Worm (Caenorhabditis elegans): Measurements from ENCODE around the gene srw-4.

The srw-4 gene

DNA sequence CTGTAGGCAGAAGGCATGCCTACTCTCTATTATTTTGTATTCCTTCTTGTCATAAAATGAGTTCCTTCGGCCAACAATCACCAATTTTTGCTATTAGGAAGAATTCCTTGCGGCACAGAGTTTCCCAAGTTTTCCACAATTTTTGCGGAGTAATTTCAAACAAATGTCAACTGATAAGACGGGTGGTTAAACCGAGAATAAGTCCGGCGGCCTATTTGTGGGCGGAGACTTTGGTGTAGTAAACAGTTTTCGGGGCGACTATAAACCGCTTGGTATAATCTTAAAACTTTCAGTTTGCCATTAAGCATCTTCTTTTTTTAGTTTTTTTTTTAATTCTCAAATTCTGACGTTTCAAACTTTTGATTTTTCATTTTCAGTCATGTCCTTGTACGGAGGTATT lies 7.6 kb downstream of the srw-4 start, which contains the start of gene ifc-1:
ifc-1 (plus strand) TSS at position 378 of the 400 bp plus-strand sequence.
- TF ChIP-seq dmd-6 (GFP tag; IDR thresholded peaks at IDR 0.05) (peak; percentile 46), daf-16 (GFP tag; optimal IDR thresholded peaks at IDR 0.05) (no peak), daf-16 (tag; optimal IDR thresholded peaks at IDR 0.05) (peak; percentile 76), nhr-77 (tag; optimal IDR thresholded peaks at IDR 0.05) (no peak), hlh-11 (tag; optimal IDR thresholded peaks at IDR 0.05) (peak; percentile 13), egl-27 (tag; optimal IDR thresholded peaks at IDR 0.05) (no peak), lin-38 (GFP tag; IDR thresholded peaks at IDR 0.05) (no peak), arid-1 (GFP tag; conservative IDR thresholded peaks at IDR 0.05) (no peak), php-3 (GFP tag; IDR thresholded peaks at IDR 0.05) (no peak), nhr-28 (tag; optimal IDR thresholded peaks at IDR 0.05) (peak; percentile 52), dve-1 (tag; optimal IDR thresholded peaks at IDR 0.05; ENCODE audit: insufficient read depth) (peak; percentile 33), ZK337.2 (GFP tag; IDR thresholded peaks at IDR 0.05) (no peak)

ce11 chrV:2880356-2880755 lies 8.2 kb downstream of the srw-4 start:
- peak; percentile 66 for TF ChIP-seq dmd-6 (GFP tag; IDR thresholded peaks at IDR 0.05)
- TF ChIP-seq aha-1 (tag), result no peak
- peak; percentile 74 for TF ChIP-seq pqm-1 (tag; optimal IDR thresholded peaks at IDR 0.05)
- no peak for TF ChIP-seq duxl-1 (tag; optimal IDR thresholded peaks at IDR 0.05; ENCODE audit: poor library complexity)
- TF ChIP-seq Y105C5A.15 (GFP tag; IDR thresholded peaks at IDR 0.05), result no peak
- no peak for TF ChIP-seq zag-1 (tag; optimal IDR thresholded peaks at IDR 0.05)
- peak; percentile 17 for TF ChIP-seq nhr-77 (tag; optimal IDR thresholded peaks at IDR 0.05)
- TF ChIP-seq php-3 (GFP tag; IDR thresholded peaks at IDR 0.05), result peak; percentile 75
- peak in 1 of 2 experiments; percentile 70 for TF ChIP-seq unc-62 (GFP tag; optimal IDR thresholded peaks at IDR 0.05 in 1 of 2)
- no peak for TF ChIP-seq unc-62 (tag; optimal IDR thresholded peaks at IDR 0.05)
- no peak for TF ChIP-seq fos-1 (tag; optimal IDR thresholded peaks at IDR 0.05)
- TF ChIP-seq saeg-2 (GFP tag; IDR thresholded peaks at IDR 0.05), result no peak
- peak; percentile 47 for TF ChIP-seq dve-1 (tag; optimal IDR thresholded peaks at IDR 0.05; ENCODE audit: insufficient read depth)
- no peak for TF ChIP-seq nhr-76 (tag; optimal IDR thresholded peaks at IDR 0.05)
- TF ChIP-seq F44E2.7 (GFP tag; IDR thresholded peaks at IDR 0.05), result no peak
- TF ChIP-seq mep-1 (tag; optimal IDR thresholded peaks at IDR 0.05), result no peak
- no peak for TF ChIP-seq daf-16 (GFP tag; optimal IDR thresholded peaks at IDR 0.05)
- peak; percentile 31 for TF ChIP-seq daf-16 (tag; optimal IDR thresholded peaks at IDR 0.05)
- TF ChIP-seq nhr-28 (tag; optimal IDR thresholded peaks at IDR 0.05), result peak; percentile 86

DNA sequence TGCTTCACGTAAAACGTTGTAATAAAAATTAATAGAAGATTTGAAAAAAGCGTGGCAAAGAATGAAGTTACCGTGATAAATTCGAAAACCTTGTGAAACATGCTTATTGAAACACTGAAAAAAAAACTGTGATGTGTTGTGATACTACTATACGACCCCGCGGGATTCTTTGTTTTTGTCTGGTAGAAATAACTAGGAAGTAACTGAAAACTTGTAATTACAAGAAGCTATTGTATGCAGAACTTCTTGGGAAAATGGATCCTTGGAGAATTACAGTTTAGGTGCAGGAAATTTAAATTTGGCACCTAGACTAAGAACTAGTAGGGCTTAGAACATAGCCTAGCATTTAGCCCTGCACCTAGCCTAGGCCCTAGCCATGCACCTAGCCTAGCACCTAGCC lies 8.8 kb downstream of the srw-4 start, which contains the start of gene str-39:
str-39 (minus strand) TSS at position 101 of the 400 bp plus-strand sequence.
- TF ChIP-seq fos-1 (tag; optimal IDR thresholded peaks at IDR 0.05), result no peak
- no peak for TF ChIP-seq spr-3 (GFP tag; optimal IDR thresholded peaks at IDR 0.05)
- TF ChIP-seq aha-1 (tag), result peak; percentile 63
- no peak for TF ChIP-seq ces-1 (GFP tag; optimal IDR thresholded peaks at IDR 0.05)
- no peak for TF ChIP-seq mep-1 (tag; optimal IDR thresholded peaks at IDR 0.05)
- no peak for TF ChIP-seq Y5F2A.4 (GFP tag; optimal IDR thresholded peaks at IDR 0.05)
- TF ChIP-seq dmd-8 (GFP tag; IDR thresholded peaks at IDR 0.05), result 0 out of 2 replicates have a peak, but pooled peaks have one; percentile 47
- TF ChIP-seq ztf-11 (tag; optimal IDR thresholded peaks at IDR 0.05), result no peak
- no peak for TF ChIP-seq vab-7 (GFP tag; IDR thresholded peaks at IDR 0.05)

- TF ChIP-seq lsy-2 (tag; optimal IDR thresholded peaks at IDR 0.05) (no peak), gei-8 (GFP tag; optimal IDR thresholded peaks at IDR 0.05) (no peak), nhr-28 (tag; optimal IDR thresholded peaks at IDR 0.05) (peak; percentile 12), egl-27 (tag; optimal IDR thresholded peaks at IDR 0.05) (no peak), nhr-41 (GFP tag; IDR thresholded peaks at IDR 0.05) (no peak), unc-62 (GFP tag; optimal IDR thresholded peaks at IDR 0.05 in 1 of 2) (peak in 1 of 2 experiments; percentile 82), unc-62 (tag; optimal IDR thresholded peaks at IDR 0.05) (no peak), tag-97 (GFP tag; IDR thresholded peaks at IDR 0.05) (no peak), daf-16 (GFP tag; optimal IDR thresholded peaks at IDR 0.05) (no peak), daf-16 (tag; optimal IDR thresholded peaks at IDR 0.05) (peak; percentile 16), madf-5 (GFP tag; IDR thresholded peaks at IDR 0.05) (no peak), hmg-1.1 (GFP tag; IDR thresholded peaks at IDR 0.05) (no peak), zip-2 (tag; optimal IDR thresholded peaks at IDR 0.05) (no peak), F49E8.2 (tag; optimal IDR thresholded peaks at IDR 0.05; ENCODE audit: borderline replicate concordance) (no peak), spr-3 (GFP tag; optimal IDR thresholded peaks at IDR 0.05) (no peak), R02D3.7 (tag; optimal IDR thresholded peaks at IDR 0.05) (no peak), nhr-25 (tag; optimal IDR thresholded peaks at IDR 0.05; ENCODE audit: borderline replicate concordance, insufficient read depth) (no peak), ZK546.5 (tag; optimal IDR thresholded peaks at IDR 0.05) (no peak), nhr-48 (tag; optimal IDR thresholded peaks at IDR 0.05) (no peak), attf-4 (tag; optimal IDR thresholded peaks at IDR 0.05) (no peak), mep-1 (tag; optimal IDR thresholded peaks at IDR 0.05) (no peak), zag-1 (tag; optimal IDR thresholded peaks at IDR 0.05) (no peak), vab-7 (GFP tag; IDR thresholded peaks at IDR 0.05) (no peak), T20F7.1 (GFP tag; optimal IDR thresholded peaks at IDR 0.05) (no peak), snpc-4 (tag; optimal IDR thresholded peaks at IDR 0.05) (no peak)
Measured at ce11 chrV:2877509-2877908, 11.1 kb downstream of the srw-4 start, which contains the start of gene F37B4.10. TSS of gene F37B4.10 (minus strand) at chrV:2877609.

All from whole organism, L4 larva.